Worm (Caenorhabditis elegans): Measurements from ENCODE around the gene tag-115.

- TF ChIP-seq zag-1 (tag; optimal IDR thresholded peaks at IDR 0.05) (no peak), ZK546.5 (tag; optimal IDR thresholded peaks at IDR 0.05) (no peak), nhr-76 (tag; optimal IDR thresholded peaks at IDR 0.05) (no peak), lin-39 (tag; optimal IDR thresholded peaks at IDR 0.05) (no peak), nhr-11 (tag; optimal IDR thresholded peaks at IDR 0.05) (no peak), fos-1 (tag; optimal IDR thresholded peaks at IDR 0.05) (no peak), ceh-16 (tag; optimal IDR thresholded peaks at IDR 0.05) (no peak)
These were observed 19.7 kb upstream of the tag-115 start, which contains the start of gene JC8.16 for ce11 chrIV:13258872-13259271.
